Fruit fly (Drosophila melanogaster) whole organism, prepupa: Measurements from ENCODE around the gene CG14442.

Source experiments
- Blimp-1 ChIP-seq: fragments of 200-800 bp; sonication (Bioruptor generic); optimal IDR thresholded peaks from 3 replicates; lab custom pipeline; 2017; ENCODE audit warnings: missing biosample characterization, missing genetic modification characterization, mild to moderate bottlenecking, moderate library complexity, missing genetic modification reagents
- CG10631 ChIP-seq: fragments of 200-800 bp; sonication (Bioruptor generic); optimal IDR thresholded peaks from 2 replicates; lab custom pipeline; 2016; ENCODE audit warnings: missing biosample characterization, missing genetic modification characterization
- CG10669 ChIP-seq: fragments of 200-800 bp; sonication (Bioruptor generic); optimal IDR thresholded peaks from 3 replicates; lab custom pipeline; 2018; ENCODE audit warnings: missing biosample characterization, mild to moderate bottlenecking, missing genetic modification characterization, moderate library complexity
- CG11294 ChIP-seq: fragments of 200-800 bp; sonication (Bioruptor generic); IDR thresholded peaks from 2 replicates; pipeline ENCODE4 v1.3.6; 2022; ENCODE audit warnings: missing biosample characterization, missing genetic modification characterization
- CG11762 ChIP-seq: fragments of 200-800 bp; sonication (Bioruptor generic); optimal IDR thresholded peaks from 3 replicates; lab custom pipeline; 2016; ENCODE audit warnings: missing biosample characterization, missing genetic modification characterization; ENCODE audit not compliant: insufficient read depth
- CG15336 ChIP-seq: fragments of 200-800 bp; sonication (Bioruptor generic); IDR thresholded peaks from 2 replicates; pipeline ENCODE4 v1.3.6; 2022; ENCODE audit warnings: missing biosample characterization, missing genetic modification characterization
- CG1621 ChIP-seq: fragments of 200-800 bp; sonication (Bioruptor generic); optimal IDR thresholded peaks from 3 replicates; lab custom pipeline; 2018; ENCODE audit warnings: missing biosample characterization, mild to moderate bottlenecking, missing genetic modification characterization
- CG3032 ChIP-seq: fragments of 200-800 bp; optimal IDR thresholded peaks from 2 replicates; lab custom pipeline; 2019; ENCODE audit warnings: missing biosample characterization, mild to moderate bottlenecking, missing genetic modification characterization, moderate library complexity
- CG31627 ChIP-seq: fragments of 200-800 bp; sonication (Bioruptor generic); optimal IDR thresholded peaks from 3 replicates; lab custom pipeline; 2016; ENCODE audit warnings: missing biosample characterization, missing genetic modification characterization
- CG32006 ChIP-seq: fragments of 200-800 bp; sonication (Bioruptor generic); optimal IDR thresholded peaks from 3 replicates; lab custom pipeline; 2017; ENCODE audit warnings: missing biosample characterization, mild to moderate bottlenecking, missing genetic modification characterization
- CG4318 ChIP-seq: fragments of 200-800 bp; sonication (Bioruptor generic); optimal IDR thresholded peaks from 3 replicates; lab custom pipeline; 2017; ENCODE audit warnings: missing biosample characterization, mild to moderate bottlenecking, missing genetic modification characterization
- CG6163 ChIP-seq: fragments of 200-800 bp; sonication (Bioruptor generic); IDR thresholded peaks from 3 replicates; pipeline ENCODE4 v1.3.6; 2022; ENCODE audit warnings: missing biosample characterization, missing genetic modification characterization
- CG6276 ChIP-seq: fragments of 200-800 bp; sonication (Bioruptor generic); optimal IDR thresholded peaks from 2 replicates; lab custom pipeline; 2017; ENCODE audit warnings: missing biosample characterization, mild to moderate bottlenecking, missing genetic modification characterization
- CG6808 ChIP-seq: fragments of 200-800 bp; sonication (Bioruptor generic); optimal IDR thresholded peaks from 3 replicates; lab custom pipeline; 2017; ENCODE audit warnings: missing biosample characterization, missing genetic modification characterization, mild to moderate bottlenecking, moderate library complexity, missing genetic modification reagents
- CG6854 ChIP-seq: fragments of 200-800 bp; sonication (Bioruptor generic); optimal IDR thresholded peaks from 2 replicates; lab custom pipeline; 2017; ENCODE audit warnings: missing biosample characterization, mild to moderate bottlenecking, missing genetic modification characterization
- CG8119 ChIP-seq: fragments of 200-800 bp; sonication (Bioruptor generic); IDR thresholded peaks from 3 replicates; pipeline ENCODE4 v1.3.6; 2022; ENCODE audit warnings: missing biosample characterization, missing genetic modification characterization
- Eip75B ChIP-seq: fragments of 200-800 bp; sonication (Bioruptor generic); optimal IDR thresholded peaks from 3 replicates; lab custom pipeline; 2016; ENCODE audit warnings: missing biosample characterization, missing genetic modification characterization
- Eip78C ChIP-seq: fragments of 200-800 bp; sonication (Bioruptor generic); peaks from one replicate; lab custom pipeline; 2016; ENCODE audit warnings: missing biosample characterization, missing genetic modification characterization
- Eip93F ChIP-seq: fragments of 200-800 bp; sonication (Bioruptor generic); optimal IDR thresholded peaks from 2 replicates; lab custom pipeline; 2016; ENCODE audit warnings: missing biosample characterization, mild to moderate bottlenecking, missing genetic modification characterization
- Gug ChIP-seq: fragments of 200-800 bp; sonication (Bioruptor generic); IDR thresholded peaks from 2 replicates; pipeline ENCODE4 v1.3.6; 2022; ENCODE audit warnings: missing biosample characterization, missing genetic modification characterization
- Hr4 ChIP-seq: fragments of 200-800 bp; sonication (Bioruptor generic); optimal IDR thresholded peaks from 3 replicates; lab custom pipeline; 2016; ENCODE audit warnings: missing biosample characterization, missing genetic modification characterization
- Lpt ChIP-seq: fragments of 200-800 bp; sonication (Bioruptor generic); optimal IDR thresholded peaks from 3 replicates; lab custom pipeline; 2016; ENCODE audit warnings: missing biosample characterization, missing genetic modification characterization
- Met ChIP-seq: fragments of 200-800 bp; sonication (Bioruptor generic); optimal IDR thresholded peaks from 3 replicates; lab custom pipeline; 2016; ENCODE audit warnings: missing biosample characterization, missing genetic modification characterization
- Smox ChIP-seq: fragments of 200-800 bp; sonication (Bioruptor generic); optimal IDR thresholded peaks from 3 replicates; lab custom pipeline; 2016; ENCODE audit warnings: missing biosample characterization, missing genetic modification characterization
- Sox102F ChIP-seq: fragments of 200-800 bp; sonication (Bioruptor generic); optimal IDR thresholded peaks from 2 replicates; lab custom pipeline; 2016; ENCODE audit warnings: missing biosample characterization, mild to moderate bottlenecking, missing genetic modification characterization
- Sox14 ChIP-seq: fragments of 200-800 bp; sonication (Bioruptor generic); optimal IDR thresholded peaks from 3 replicates; lab custom pipeline; 2016; ENCODE audit warnings: missing biosample characterization, missing genetic modification characterization
- Sox15 ChIP-seq: fragments of 200-800 bp; sonication (Bioruptor generic); optimal IDR thresholded peaks from 3 replicates; lab custom pipeline; 2016; ENCODE audit warnings: missing biosample characterization, missing genetic modification characterization
- dac ChIP-seq: fragments of 200-800 bp; sonication (Bioruptor generic); optimal IDR thresholded peaks from 2 replicates; lab custom pipeline; 2017; ENCODE audit warnings: missing biosample characterization, mild to moderate bottlenecking, missing genetic modification characterization
- eg ChIP-seq: fragments of 200-800 bp; sonication (Bioruptor generic); IDR thresholded peaks from 3 replicates; pipeline ENCODE4 v1.3.6; 2022; ENCODE audit warnings: missing biosample characterization, missing genetic modification characterization
- esn ChIP-seq: fragments of 200-800 bp; sonication (Bioruptor generic); optimal IDR thresholded peaks from 2 replicates; lab custom pipeline; 2016; ENCODE audit warnings: missing biosample characterization, mild to moderate bottlenecking, missing genetic modification characterization, moderate library complexity
- fd59A ChIP-seq: fragments of 200-800 bp; sonication (Bioruptor generic); optimal IDR thresholded peaks from 2 replicates; lab custom pipeline; 2017; ENCODE audit warnings: missing biosample characterization, mild to moderate bottlenecking, missing genetic modification characterization, missing genetic modification reagents
- fd85E ChIP-seq: fragments of 200-800 bp; sonication (Bioruptor generic); optimal IDR thresholded peaks from 3 replicates; lab custom pipeline; 2016; ENCODE audit warnings: missing biosample characterization, missing genetic modification characterization
- fkh ChIP-seq: fragments of 200-800 bp; sonication (Bioruptor generic); optimal IDR thresholded peaks from 3 replicates; lab custom pipeline; 2017; ENCODE audit warnings: missing biosample characterization, mild to moderate bottlenecking, missing genetic modification characterization, moderate library complexity
- lz ChIP-seq: fragments of 200-800 bp; sonication (Bioruptor generic); optimal IDR thresholded peaks from 3 replicates; lab custom pipeline; 2016; ENCODE audit warnings: missing biosample characterization, missing genetic modification characterization
- net ChIP-seq: fragments of 200-800 bp; sonication (Bioruptor generic); optimal IDR thresholded peaks from 3 replicates; lab custom pipeline; 2016; ENCODE audit warnings: missing biosample characterization, missing genetic modification characterization
- pdm3 ChIP-seq: fragments of 200-800 bp; sonication (Bioruptor generic); optimal IDR thresholded peaks from 3 replicates; lab custom pipeline; 2016; ENCODE audit warnings: missing biosample characterization, missing genetic modification characterization
- salr ChIP-seq, 2 experiments: fragments of 200-800 bp; sonication (Bioruptor generic); optimal IDR thresholded peaks; 3 replicates each; lab custom pipeline; 2016 to 2018; ENCODE audit warnings: missing biosample characterization in 2 of 2, missing genetic modification characterization in 2 of 2, mild to moderate bottlenecking in 1 of 2
- spab ChIP-seq: fragments of 200-800 bp; sonication (Bioruptor generic); optimal IDR thresholded peaks from 2 replicates; lab custom pipeline; 2017; ENCODE audit warnings: missing biosample characterization, mild to moderate bottlenecking, missing genetic modification characterization, missing genetic modification reagents
- ss ChIP-seq, 2 experiments: fragments of 200-800 bp; sonication (Bioruptor generic); optimal IDR thresholded peaks; 2 replicates in 1 of 2; 3 replicates in 1 of 2; lab custom pipeline; 2017 to 2018; ENCODE audit warnings: mild to moderate bottlenecking in 2 of 2, missing biosample characterization in 2 of 2, missing genetic modification characterization in 2 of 2, moderate library complexity in 1 of 2
- svp ChIP-seq: fragments of 200-800 bp; sonication (Bioruptor generic); peaks from one replicate; lab custom pipeline; 2016; ENCODE audit warnings: missing biosample characterization, missing genetic modification characterization
- vri ChIP-seq: fragments of 200-800 bp; sonication (Bioruptor generic); optimal IDR thresholded peaks from 3 replicates; lab custom pipeline; 2016; ENCODE audit warnings: missing biosample characterization, mild to moderate bottlenecking, missing genetic modification characterization

CG14442 gene

DNA sequence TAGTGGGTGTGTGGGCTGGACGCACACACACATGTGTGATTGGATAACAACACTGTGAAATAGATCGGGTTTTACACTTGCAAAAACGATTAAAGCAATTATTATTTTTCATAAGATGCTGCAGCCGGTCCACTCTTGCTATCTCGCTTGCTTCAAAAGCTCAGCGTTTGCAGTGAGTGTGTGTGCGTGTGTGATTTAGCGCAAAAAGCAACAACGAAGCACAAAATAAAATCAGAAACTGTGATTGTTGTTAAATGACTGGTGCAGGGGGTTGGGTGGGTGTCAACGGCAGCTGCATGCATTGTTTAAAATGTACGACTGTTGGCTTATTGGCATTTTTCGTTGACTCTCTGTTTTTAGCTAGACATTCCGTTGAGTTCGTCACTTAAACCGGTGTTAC, 32.9 kb downstream of the CG14442 start:
- TF ChIP-seq CG6276 (GFP tag; lab: Kevin White, UChicago) (peak; percentile 35), Hr4 (GFP tag; lab: Kevin White, UChicago) (peak; percentile 15), pdm3 (GFP tag; lab: Kevin White, UChicago) (peak; percentile 12), CG4318 (GFP tag; lab: Kevin White, UChicago) (no peak), eg (GFP tag; lab: Robert Waterston, UW) (peak; percentile 44; the same call in 1 of the 3 replicates), CG32006 (GFP tag; lab: Kevin White, UChicago) (peak; percentile 15), spab (no peak), CG15336 (GFP tag; lab: Robert Waterston, UW) (0 out of 2 replicates have a peak, but pooled peaks have one; percentile 2), Eip93F (GFP tag; lab: Kevin White, UChicago) (no peak), CG10631 (GFP tag; lab: Kevin White, UChicago) (peak; percentile 0), Eip78C (GFP tag; lab: Kevin White, UChicago) (peak; percentile 34), dac (GFP tag; lab: Kevin White, UChicago) (peak; percentile 2), Sox14 (GFP tag; lab: Kevin White, UChicago) (peak; percentile 9), svp (peak; percentile 74)

- TF ChIP-seq fkh (GFP tag; lab: Kevin White, UChicago) (peak; percentile 33), pdm3 (GFP tag; lab: Kevin White, UChicago) (no peak), Met (GFP tag; lab: Kevin White, UChicago) (peak; percentile 12), CG31627 (GFP tag; lab: Kevin White, UChicago) (no peak), net (no peak), Blimp-1 (GFP tag; lab: Kevin White, UChicago) (no peak), lz (GFP tag; lab: Kevin White, UChicago) (no peak), vri (GFP tag; lab: Kevin White, UChicago) (peak; percentile 1), CG11762 (GFP tag; lab: Kevin White, UChicago) (no peak), CG6808 (GFP tag; lab: Kevin White, UChicago) (no peak), CG11294 (GFP tag; lab: Robert Waterston, UW) (no peak), Sox102F (GFP tag; lab: Kevin White, UChicago) (peak; percentile 20), CG6854 (GFP tag; lab: Kevin White, UChicago) (peak; percentile 9), esn (GFP tag; lab: Kevin White, UChicago) (peak; percentile 48), CG10669 (GFP tag; lab: Kevin White, UChicago) (peak; percentile 7), CG8119 (GFP tag; lab: Robert Waterston, UW) (no peak; the same call in 2 of the 3 replicates), CG6163 (GFP tag; lab: Robert Waterston, UW) (no peak), Sox15 (GFP tag; lab: Kevin White, UChicago) (no peak), Eip78C (GFP tag; lab: Kevin White, UChicago) (peak; percentile 53), fd59A (GFP tag; lab: Kevin White, UChicago) (no peak), Eip75B (GFP tag; lab: Kevin White, UChicago) (peak; percentile 3)
Observed at dm6 chrX:6661392-6661837, 33.4 kb downstream of the CG14442 start, which contains the start of the genes CG3224 and Ctr1A. TSS of gene CG3224 (minus strand) at chrX:6661462. TSS of gene Ctr1A (plus strand) at chrX:6661647.

DNA sequence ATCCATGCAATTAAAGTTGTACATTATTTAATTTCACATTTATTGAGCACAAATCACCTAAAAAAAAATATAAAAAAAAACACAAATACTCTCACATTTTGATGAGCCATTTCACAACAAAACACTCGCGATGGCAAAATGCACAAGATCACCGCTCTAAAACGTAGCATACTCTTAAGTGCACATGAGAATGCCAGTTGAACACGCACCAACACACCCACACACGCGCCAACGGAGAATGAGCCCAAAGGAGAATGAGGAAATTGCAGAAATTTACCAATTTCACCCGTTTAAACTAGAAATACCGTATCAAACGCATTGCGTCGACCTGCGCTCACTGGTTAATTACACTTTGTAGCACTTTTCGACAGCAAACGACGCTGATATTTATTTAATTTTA, 34.9 kb downstream of the CG14442 start:
- TF ChIP-seq Sox14 (GFP tag; lab: Kevin White, UChicago) (no peak), salr (GFP tag; optimal IDR thresholded peaks at IDR 0.05; lab: Kevin White, UChicago) (no peak), net (no peak), Lpt (GFP tag; lab: Kevin White, UChicago) (no peak), CG3032 (tag; lab: Kevin White, UChicago) (no peak), fd85E (GFP tag; lab: Kevin White, UChicago) (no peak), ss (GFP tag; optimal IDR thresholded peaks at IDR 0.05; lab: Kevin White, UChicago) (no peak), CG1621 (tag; lab: Kevin White, UChicago) (peak; percentile 76), Blimp-1 (GFP tag; lab: Kevin White, UChicago) (no peak), CG15336 (GFP tag; lab: Robert Waterston, UW) (0 out of 2 replicates have a peak, but pooled peaks have one; percentile 20), Hr4 (GFP tag; lab: Kevin White, UChicago) (no peak), Smox (GFP tag; lab: Kevin White, UChicago) (no peak), CG6854 (GFP tag; lab: Kevin White, UChicago) (no peak), Eip78C (GFP tag; lab: Kevin White, UChicago) (no peak), Gug (no peak)
